Worm (Caenorhabditis elegans): Measurements from ENCODE around the gene molo-1.

Gene molo-1

ce11 chrIII:5599958-5600357 lies 26.2 kb downstream of the molo-1 start, which contains the start of gene wdr-37:
wdr-37 (minus strand) TSS chrIII:5600058.
- TF ChIP-seq aptf-3 (GFP tag; IDR thresholded peaks at IDR 0.05) (no peak), attf-5 (GFP tag; optimal IDR thresholded peaks at IDR 0.05) (no peak), zfh-2 (GFP tag; conservative IDR thresholded peaks at IDR 0.05) (no peak), F33H1.4 (GFP tag; IDR thresholded peaks at IDR 0.05) (no peak)

- TF ChIP-seq him-1 (tag; optimal IDR thresholded peaks at IDR 0.05) (peak; percentile 52), chd-7 (tag; optimal IDR thresholded peaks at IDR 0.05) (peak; percentile 95), efl-1 (GFP tag; optimal IDR thresholded peaks at IDR 0.05) (no peak), snpc-4 (GFP tag; optimal IDR thresholded peaks at IDR 0.05) (peak; percentile 68), snpc-4 (tag; optimal IDR thresholded peaks at IDR 0.05) (peak; percentile 18 to 71 (median 64)), unc-130 (GFP tag; optimal IDR thresholded peaks at IDR 0.05) (peak; percentile 84), ceh-40 (GFP tag; IDR thresholded peaks at IDR 0.05) (peak; percentile 87; the same call in 1 of the 2 replicates), F39B2.1 (GFP tag; IDR thresholded peaks at IDR 0.05) (peak; percentile 69; the same call in 1 of the 2 replicates), Y67H2A.10 (GFP tag; conservative IDR thresholded peaks at IDR 0.05) (no peak), hmg-1.2 (GFP tag; IDR thresholded peaks at IDR 0.05) (peak; percentile 70), snpc-1.3 (tag; optimal IDR thresholded peaks at IDR 0.05; ENCODE audit: insufficient read depth) (peak; percentile 86), attf-5 (GFP tag; optimal IDR thresholded peaks at IDR 0.05) (peak; percentile 60), pha-4 (tag; optimal IDR thresholded peaks at IDR 0.05) (no peak), sea-2 (GFP tag; IDR thresholded peaks at IDR 0.05) (no peak), hlh-12 (tag; optimal IDR thresholded peaks at IDR 0.05) (no peak), Y56A3A.18 (GFP tag; IDR thresholded peaks at IDR 0.05) (peak; percentile 92), snpc-1.1 (tag; optimal IDR thresholded peaks at IDR 0.05; ENCODE audit: insufficient read depth) (peak; percentile 57), lin-35 (GFP tag; optimal IDR thresholded peaks at IDR 0.05) (peak in 1 of 3 experiments; percentile 57), ets-4 (GFP tag; optimal IDR thresholded peaks at IDR 0.05) (peak; percentile 84), Y95B8A.8 (GFP tag; IDR thresholded peaks at IDR 0.05) (peak; percentile 71; the same call in 1 of the 2 replicates), madf-6 (GFP tag; IDR thresholded peaks at IDR 0.05) (peak; percentile 77), nhr-80 (tag; optimal IDR thresholded peaks at IDR 0.05) (peak; percentile 50), tbx-9 (tag; optimal IDR thresholded peaks at IDR 0.05; ENCODE audit: borderline replicate concordance) (peak; percentile 13), B0336.3 (GFP tag; IDR thresholded peaks at IDR 0.05) (peak; percentile 73; the same call in 1 of the 2 replicates), egl-18 (GFP tag; IDR thresholded peaks at IDR 0.05) (peak; percentile 79; the same call in 1 of the 2 replicates), B0019.2 (GFP tag; conservative IDR thresholded peaks at IDR 0.05) (peak; percentile 54), aptf-2 (GFP tag; conservative IDR thresholded peaks at IDR 0.05) (peak; percentile 67; the same call in 1 of the 2 replicates), zfh-2 (GFP tag; conservative IDR thresholded peaks at IDR 0.05) (peak; percentile 51; the same call in 1 of the 2 replicates), let-526 (GFP tag; IDR thresholded peaks at IDR 0.05) (no peak), nfya-2 (GFP tag; IDR thresholded peaks at IDR 0.05) (0 out of 2 replicates have a peak, but pooled peaks have one; percentile 67), dpff-1 (tag; optimal IDR thresholded peaks at IDR 0.05) (peak; percentile 78), B0261.1 (tag; optimal IDR thresholded peaks at IDR 0.05) (peak; percentile 89), F52B5.7 (tag; optimal IDR thresholded peaks at IDR 0.05) (peak; percentile 94), lin-26 (GFP tag; IDR thresholded peaks at IDR 0.05) (peak; percentile 96), Y53G8AR.9 (GFP tag; conservative IDR thresholded peaks at IDR 0.05) (peak; percentile 68), snpc-3.4 (tag; optimal IDR thresholded peaks at IDR 0.05) (peak; percentile 72), ceh-27 (GFP tag; optimal IDR thresholded peaks at IDR 0.05) (peak; percentile 82), rcor-1 (GFP tag; IDR thresholded peaks at IDR 0.05) (peak; percentile 81), unc-62 (GFP tag; optimal IDR thresholded peaks at IDR 0.05) (no peak), nfyb-1 (GFP tag; IDR thresholded peaks at IDR 0.05) (peak; percentile 94), dox-1 (GFP tag; IDR thresholded peaks at IDR 0.05) (peak; percentile 84), aptf-3 (GFP tag; IDR thresholded peaks at IDR 0.05) (peak; percentile 64; the same call in 1 of the 2 replicates), lir-1 (GFP tag; conservative IDR thresholded peaks at IDR 0.05) (peak; percentile 74), mel-28 (tag; optimal IDR thresholded peaks at IDR 0.05; ENCODE audit: borderline replicate concordance) (no peak)
These were observed 28.2 kb downstream of the molo-1 start for ce11 chrIII:5601999-5602398.

Measured in whole organism, young adult.